Fruit fly (Drosophila melanogaster): ENCODE data around the gene wts.

The wts gene

dm6 chr3R:30802779-30803178 lies 3.6 kb downstream of the wts start (continued):
- TF ChIP-seq psq (GFP tag; optimal IDR thresholded peaks at IDR 0.05) (no peak), MTF-1 (GFP tag; optimal IDR thresholded peaks at IDR 0.05; ENCODE audit: borderline replicate concordance) (peak; percentile 11), Sox100B (GFP tag; optimal IDR thresholded peaks at IDR 0.05) (peak; percentile 59), ken (GFP tag; IDR thresholded peaks at IDR 0.05) (no peak), fru (optimal IDR thresholded peaks at IDR 0.05) (no peak), HLHmδ (GFP tag; optimal IDR thresholded peaks at IDR 0.05) (no peak), CG10543 (GFP tag; optimal IDR thresholded peaks at IDR 0.05) (no peak), chn (GFP tag; optimal IDR thresholded peaks at IDR 0.05) (no peak), CG9876 (GFP tag; optimal IDR thresholded peaks at IDR 0.05) (no peak), CG10979 (tag; optimal IDR thresholded peaks at IDR 0.05) (no peak), CG14667 (GFP tag; IDR thresholded peaks at IDR 0.05) (no peak), CG30431 (GFP tag; optimal IDR thresholded peaks at IDR 0.05) (no peak), caup (GFP tag; optimal IDR thresholded peaks at IDR 0.05; ENCODE audit: severe bottlenecking) (peak; percentile 21), twi (tag; optimal IDR thresholded peaks at IDR 0.05) (no peak), CG4617 (GFP tag; optimal IDR thresholded peaks at IDR 0.05; ENCODE audit: borderline replicate concordance) (no peak), fd3F (GFP tag; optimal IDR thresholded peaks at IDR 0.05) (peak; percentile 20), pnt (GFP tag; optimal IDR thresholded peaks at IDR 0.05) (no peak), CG17829 (tag; optimal IDR thresholded peaks at IDR 0.05) (no peak), CG3281 (GFP tag; optimal IDR thresholded peaks at IDR 0.05) (peak; percentile 23), lab (GFP tag; optimal IDR thresholded peaks at IDR 0.05) (peak; percentile 45), CG6272 (GFP tag; IDR thresholded peaks at IDR 0.05) (no peak), chif (GFP tag; optimal IDR thresholded peaks at IDR 0.05) (no peak), ase (GFP tag; IDR thresholded peaks at IDR 0.05) (no peak), CG11093 (GFP tag; IDR thresholded peaks at IDR 0.05) (no peak), fd102C (GFP tag; optimal IDR thresholded peaks at IDR 0.05) (no peak), ab (GFP tag; optimal IDR thresholded peaks at IDR 0.05) (no peak), CG15073 (GFP tag; optimal IDR thresholded peaks at IDR 0.05) (no peak), CG3407 (GFP tag; optimal IDR thresholded peaks at IDR 0.05) (no peak), CG33557 (GFP tag; optimal IDR thresholded peaks at IDR 0.05) (no peak), Doc3 (GFP tag; IDR thresholded peaks at IDR 0.05; ENCODE audit: partially characterized antibody) (no peak), hbn (GFP tag; IDR thresholded peaks at IDR 0.05; ENCODE audit: partially characterized antibody) (no peak), eve (GFP tag; optimal IDR thresholded peaks at IDR 0.05) (peak in 1 of 2 experiments; percentile 79), C15 (GFP tag; IDR thresholded peaks at IDR 0.05) (no peak), HLH3B (GFP tag; IDR thresholded peaks at IDR 0.05) (0 out of 2 replicates have a peak, but pooled peaks have one; percentile 43), E2f2 (GFP tag; IDR thresholded peaks at IDR 0.05) (no peak; the same call in 1 of the 2 replicates), cwo (GFP tag; optimal IDR thresholded peaks at IDR 0.05) (no peak), tap (tag; optimal IDR thresholded peaks at IDR 0.05) (no peak), CG2678 (tag; optimal IDR thresholded peaks at IDR 0.05) (peak; percentile 62), Neu2 (GFP tag; optimal IDR thresholded peaks at IDR 0.05; ENCODE audit: borderline replicate concordance) (no peak), Elba2 (GFP tag; optimal IDR thresholded peaks at IDR 0.05) (no peak), rib (GFP tag; IDR thresholded peaks at IDR 0.05) (no peak), CG16813 (GFP tag; IDR thresholded peaks at IDR 0.05; ENCODE audit: partially characterized antibody) (no peak), CG9932 (GFP tag; IDR thresholded peaks at IDR 0.05) (peak; percentile 61), Stat92E (GFP tag; optimal IDR thresholded peaks at IDR 0.05) (no peak), inv (GFP tag; IDR thresholded peaks at IDR 0.05; ENCODE audit: partially characterized antibody) (no peak), lbe (GFP tag; optimal IDR thresholded peaks at IDR 0.05) (no peak), CG13775 (GFP tag; optimal IDR thresholded peaks at IDR 0.05) (no peak), CG11695 (GFP tag; IDR thresholded peaks at IDR 0.05) (0 out of 3 replicates have a peak, but pooled peaks have one; percentile 18), CG1603 (tag; optimal IDR thresholded peaks at IDR 0.05) (peak; percentile 16), pfk (GFP tag; optimal IDR thresholded peaks at IDR 0.05) (no peak)

All from whole organism, embryonic.